Fruit fly (Drosophila melanogaster): ENCODE data around the gene CG1695.

The CG1695 gene

dm6 chrX:20389633-20390032 lies 44.1 kb upstream of the CG1695 start (continued):
- no peak for TF ChIP-seq HmgD (GFP tag; optimal IDR thresholded peaks at IDR 0.05)
- TF ChIP-seq CG6254 (GFP tag; optimal IDR thresholded peaks at IDR 0.05) = no peak
- no peak for TF ChIP-seq gcm (GFP tag; optimal IDR thresholded peaks at IDR 0.05)
- TF ChIP-seq CG31224 (GFP tag; IDR thresholded peaks at IDR 0.05) = no peak
- TF ChIP-seq Drgx (GFP tag; IDR thresholded peaks at IDR 0.05) = no peak
- no peak for TF ChIP-seq CG18764 (GFP tag; optimal IDR thresholded peaks at IDR 0.05)
- no peak for TF ChIP-seq bab2 (GFP tag; optimal IDR thresholded peaks at IDR 0.05)
- TF ChIP-seq CG18619 (GFP tag; optimal IDR thresholded peaks at IDR 0.05) = no peak
- no peak for TF ChIP-seq HLH54F (GFP tag; optimal IDR thresholded peaks at IDR 0.05)
- TF ChIP-seq HLH4C (GFP tag; IDR thresholded peaks at IDR 0.05; ENCODE audit: partially characterized antibody) = peak; percentile 80
- TF ChIP-seq az2 (GFP tag; optimal IDR thresholded peaks at IDR 0.05) = no peak
- TF ChIP-seq CG4820 (GFP tag; optimal IDR thresholded peaks at IDR 0.05) = no peak
- TF ChIP-seq BEAF-32 (GFP tag; optimal IDR thresholded peaks at IDR 0.05) = peak; percentile 26
- TF ChIP-seq psq (GFP tag; optimal IDR thresholded peaks at IDR 0.05) = no peak
- TF ChIP-seq D19B (GFP tag; optimal IDR thresholded peaks at IDR 0.05) = peak; percentile 16
- no peak for TF ChIP-seq CG7928 (GFP tag; optimal IDR thresholded peaks at IDR 0.05)
- no peak for TF ChIP-seq Ets97D (GFP tag; optimal IDR thresholded peaks at IDR 0.05)
- TF ChIP-seq CG43689 (GFP tag; IDR thresholded peaks at IDR 0.05) = no peak
- TF ChIP-seq chn (GFP tag; optimal IDR thresholded peaks at IDR 0.05) = no peak
- no peak for TF ChIP-seq Dek (tag; optimal IDR thresholded peaks at IDR 0.05)
- TF ChIP-seq gem (tag; optimal IDR thresholded peaks at IDR 0.05) = no peak
- no peak for TF ChIP-seq CG12236 (GFP tag; optimal IDR thresholded peaks at IDR 0.05)
- no peak for TF ChIP-seq bigmax (GFP tag; optimal IDR thresholded peaks at IDR 0.05)
- TF ChIP-seq CG30403 (GFP tag; optimal IDR thresholded peaks at IDR 0.05) = no peak
- no peak for TF ChIP-seq pum (GFP tag; optimal IDR thresholded peaks at IDR 0.05)
- TF ChIP-seq CG9797 (GFP tag; optimal IDR thresholded peaks at IDR 0.05) = no peak
- TF ChIP-seq btn (GFP tag; optimal IDR thresholded peaks at IDR 0.05) = no peak
- TF ChIP-seq CG1529 (GFP tag; optimal IDR thresholded peaks at IDR 0.05) = no peak
- TF ChIP-seq CG11560 (tag; IDR thresholded peaks at IDR 0.05) = peak; percentile 95
- peak; percentile 22; the same call in 1 of the 2 replicates for TF ChIP-seq CG13287 (GFP tag; IDR thresholded peaks at IDR 0.05; ENCODE audit: partially characterized antibody)
- TF ChIP-seq CG10431 (GFP tag; optimal IDR thresholded peaks at IDR 0.05) = no peak
- TF ChIP-seq ap (GFP tag; IDR thresholded peaks at IDR 0.05) = no peak
- no peak for TF ChIP-seq slp2 (GFP tag; optimal IDR thresholded peaks at IDR 0.05)
- peak; percentile 78 for TF ChIP-seq E2f2 (GFP tag; IDR thresholded peaks at IDR 0.05)
- no peak for TF ChIP-seq peb (GFP tag; IDR thresholded peaks at IDR 0.05)
- TF ChIP-seq CG32772 (GFP tag; IDR thresholded peaks at IDR 0.05) = no peak
- no peak for TF ChIP-seq nerfin-1 (tag; optimal IDR thresholded peaks at IDR 0.05)
- TF ChIP-seq CG4282 (GFP tag; optimal IDR thresholded peaks at IDR 0.05) = no peak
- no peak for TF ChIP-seq tll (GFP tag; optimal IDR thresholded peaks at IDR 0.05)
- no peak for TF ChIP-seq CG12071 (GFP tag; optimal IDR thresholded peaks at IDR 0.05)
- TF ChIP-seq HmgZ (tag; optimal IDR thresholded peaks at IDR 0.05) = no peak
- TF ChIP-seq toy (GFP tag; IDR thresholded peaks at IDR 0.05) = no peak
- TF ChIP-seq Dfd (GFP tag; optimal IDR thresholded peaks at IDR 0.05) = no peak
- peak; percentile 77 for TF ChIP-seq hb (GFP tag; IDR thresholded peaks at IDR 0.05; ENCODE audit: partially characterized antibody)
- no peak for TF ChIP-seq trem (tag; optimal IDR thresholded peaks at IDR 0.05)
- peak; percentile 30; the same call in 1 of the 2 replicates for TF ChIP-seq Bgb (GFP tag; IDR thresholded peaks at IDR 0.05; ENCODE audit: partially characterized antibody)
- TF ChIP-seq CG18599 (GFP tag; optimal IDR thresholded peaks at IDR 0.05) = no peak
- no peak for TF ChIP-seq sr (GFP tag; IDR thresholded peaks at IDR 0.05)
- no peak for TF ChIP-seq gro (GFP tag; optimal IDR thresholded peaks at IDR 0.05)
- TF ChIP-seq odd (GFP tag; optimal IDR thresholded peaks at IDR 0.05) = no peak
- peak; percentile 11 for TF ChIP-seq sens (GFP tag)
- TF ChIP-seq fu2 (GFP tag; optimal IDR thresholded peaks at IDR 0.05) = no peak

All from whole organism, embryonic.